Fruit fly (Drosophila melanogaster): Measurements from ENCODE around the gene AnxB10.

The AnxB10 gene

dm6 chrX:20158943-20159385 lies 14.3 kb downstream of the AnxB10 start (continued):
- TF ChIP-seq CG30403 (GFP tag; optimal IDR thresholded peaks at IDR 0.05): no peak
- TF ChIP-seq Fer2 (tag; optimal IDR thresholded peaks at IDR 0.05): no peak
- TF ChIP-seq CG4360 (GFP tag; IDR thresholded peaks at IDR 0.05): peak; percentile 94
- TF ChIP-seq Bdp1 (GFP tag; optimal IDR thresholded peaks at IDR 0.05): no peak
- peak; percentile 53; the same call in 1 of the 2 replicates for TF ChIP-seq Drgx (GFP tag; IDR thresholded peaks at IDR 0.05)
- TF ChIP-seq CG17568 (GFP tag; optimal IDR thresholded peaks at IDR 0.05): no peak
- no peak for TF ChIP-seq sima (GFP tag; optimal IDR thresholded peaks at IDR 0.05)
- TF ChIP-seq lbe (GFP tag; optimal IDR thresholded peaks at IDR 0.05): peak; percentile 21
- TF ChIP-seq Oaz (GFP tag; IDR thresholded peaks at IDR 0.05): no peak
- no peak for TF ChIP-seq ara (GFP tag; IDR thresholded peaks at IDR 0.05)
- TF ChIP-seq ken (GFP tag; IDR thresholded peaks at IDR 0.05): no peak
- 0 out of 4 replicates have a peak, but pooled peaks have one; percentile 51 for TF ChIP-seq chinmo (GFP tag; IDR thresholded peaks at IDR 0.05; ENCODE audit: partially characterized antibody)
- TF ChIP-seq ap (GFP tag; IDR thresholded peaks at IDR 0.05): no peak
- no peak for TF ChIP-seq ash1 (GFP tag; optimal IDR thresholded peaks at IDR 0.05)
- TF ChIP-seq exex (tag; optimal IDR thresholded peaks at IDR 0.05): peak; percentile 47
- no peak for TF ChIP-seq danr (GFP tag; IDR thresholded peaks at IDR 0.05)
- TF ChIP-seq CG12391 (tag; optimal IDR thresholded peaks at IDR 0.05): no peak
- no peak for TF ChIP-seq Xbp1 (GFP tag; optimal IDR thresholded peaks at IDR 0.05)
- no peak for TF ChIP-seq CG17359 (tag; optimal IDR thresholded peaks at IDR 0.05)
- peak; percentile 31 for TF ChIP-seq Med (GFP tag)
- peak; percentile 67 for TF ChIP-seq GATAe (GFP tag; conservative IDR thresholded peaks at IDR 0.05)

dm6 chrX:20158491-20158890 lies 14.8 kb downstream of the AnxB10 start:
- TF ChIP-seq CG30431 (GFP tag; optimal IDR thresholded peaks at IDR 0.05) (no peak), gsb (GFP tag; IDR thresholded peaks at IDR 0.05) (no peak), nerfin-2 (GFP tag; IDR thresholded peaks at IDR 0.05; ENCODE audit: partially characterized antibody) (no peak), CG7372 (GFP tag; IDR thresholded peaks at IDR 0.05) (peak; percentile 52; the same call in 1 of the 2 replicates), sens (GFP tag) (peak; percentile 59)

- TF ChIP-seq sens (GFP tag) (peak; percentile 4), jing (GFP tag; optimal IDR thresholded peaks at IDR 0.05) (no peak), Meics (GFP tag; optimal IDR thresholded peaks at IDR 0.05) (peak; percentile 91)
Measured at dm6 chrX:20155947-20156346, 17.4 kb downstream of the AnxB10 start.

dm6 chrX:20147693-20148174 lies 25.6 kb downstream of the AnxB10 start, which contains the start of gene aspr:
aspr (plus strand) TSS chrX:20148124.
- TF ChIP-seq CG11723 (GFP tag; optimal IDR thresholded peaks at IDR 0.05) (no peak), Ptx1 (GFP tag; IDR thresholded peaks at IDR 0.05) (0 out of 2 replicates have a peak, but pooled peaks have one; percentile 15), dan (GFP tag; IDR thresholded peaks at IDR 0.05) (no peak), Hey (tag; optimal IDR thresholded peaks at IDR 0.05) (no peak), CG2889 (GFP tag; IDR thresholded peaks at IDR 0.05) (no peak), CG7556 (GFP tag; optimal IDR thresholded peaks at IDR 0.05) (peak; percentile 4), Dref (GFP tag; IDR thresholded peaks at IDR 0.05) (no peak), bab2 (GFP tag; optimal IDR thresholded peaks at IDR 0.05) (no peak), eyg (GFP tag; optimal IDR thresholded peaks at IDR 0.05) (no peak), inv (GFP tag; IDR thresholded peaks at IDR 0.05; ENCODE audit: partially characterized antibody) (no peak), zfh2 (GFP tag; optimal IDR thresholded peaks at IDR 0.05) (no peak), crp (GFP tag; optimal IDR thresholded peaks at IDR 0.05) (no peak), CG10267 (tag; optimal IDR thresholded peaks at IDR 0.05) (no peak), CG3281 (GFP tag; optimal IDR thresholded peaks at IDR 0.05) (peak; percentile 12), CG1603 (tag; optimal IDR thresholded peaks at IDR 0.05) (no peak), CG2678 (tag; optimal IDR thresholded peaks at IDR 0.05) (no peak), CG32772 (GFP tag; IDR thresholded peaks at IDR 0.05) (no peak), CG6854 (GFP tag; optimal IDR thresholded peaks at IDR 0.05) (no peak), Ravus (GFP tag; IDR thresholded peaks at IDR 0.05) (no peak), NfI (GFP tag; optimal IDR thresholded peaks at IDR 0.05) (peak; percentile 20)

All from whole organism, embryonic.